Worm (Caenorhabditis elegans): ENCODE results near the gene clec-179.

clec-179 gene

ce11 chrIV:7230198-7230597 is 45.7 kb upstream of the clec-179 start, which contains the start of gene cap-1 (continued):
- TF ChIP-seq B0261.1 (tag; optimal IDR thresholded peaks at IDR 0.05) (no peak), lir-1 (GFP tag; conservative IDR thresholded peaks at IDR 0.05) (no peak), tbp1 (GFP tag; optimal IDR thresholded peaks at IDR 0.05) (peak; percentile 29), hsf-1 (GFP tag; IDR thresholded peaks at IDR 0.05) (no peak), mxl-1 (tag; optimal IDR thresholded peaks at IDR 0.05) (no peak), hlh-12 (tag; optimal IDR thresholded peaks at IDR 0.05) (no peak), nhr-90 (tag; optimal IDR thresholded peaks at IDR 0.05) (no peak), lsl-1 (GFP tag; optimal IDR thresholded peaks at IDR 0.05) (peak; percentile 37), egl-44 (GFP tag; IDR thresholded peaks at IDR 0.05) (no peak), him-1 (tag; optimal IDR thresholded peaks at IDR 0.05) (no peak), lin-35 (GFP tag; optimal IDR thresholded peaks at IDR 0.05) (no peak), nhr-120 (GFP tag; IDR thresholded peaks at IDR 0.05) (no peak), ztf-18 (tag; optimal IDR thresholded peaks at IDR 0.05) (peak; percentile 32), die-1 (tag; optimal IDR thresholded peaks at IDR 0.05) (no peak), attf-5 (GFP tag; optimal IDR thresholded peaks at IDR 0.05) (peak; percentile 83), C06A6.2 (GFP tag; conservative IDR thresholded peaks at IDR 0.05) (no peak), ceh-27 (GFP tag; optimal IDR thresholded peaks at IDR 0.05) (peak; percentile 41), F57C9.4 (tag; optimal IDR thresholded peaks at IDR 0.05) (no peak), xnd-1 (tag; optimal IDR thresholded peaks at IDR 0.05) (no peak)

ce11 chrIV:7228208-7228607 is 43.7 kb upstream of the clec-179 start, which contains the start of gene D2024.5:
Gene D2024.5 (minus strand): TSS chrIV:7228308.
- TF ChIP-seq hlh-12 (tag; optimal IDR thresholded peaks at IDR 0.05): no peak
- TF ChIP-seq somi-1 (GFP tag; optimal IDR thresholded peaks at IDR 0.05): no peak
- no peak for TF ChIP-seq gei-17 (GFP tag; optimal IDR thresholded peaks at IDR 0.05)
- TF ChIP-seq Y67H2A.10 (GFP tag; conservative IDR thresholded peaks at IDR 0.05): no peak
- TF ChIP-seq C17E4.6 (GFP tag; IDR thresholded peaks at IDR 0.05): no peak
- TF ChIP-seq hmg-20 (GFP tag; IDR thresholded peaks at IDR 0.05): no peak
- TF ChIP-seq egl-18 (GFP tag; IDR thresholded peaks at IDR 0.05): no peak
- TF ChIP-seq tbp1 (GFP tag; optimal IDR thresholded peaks at IDR 0.05): no peak
- TF ChIP-seq lag-1 (GFP tag; IDR thresholded peaks at IDR 0.05): no peak
- TF ChIP-seq F33H1.4 (GFP tag; IDR thresholded peaks at IDR 0.05): no peak
- no peak for TF ChIP-seq pbrm-1 (GFP tag; IDR thresholded peaks at IDR 0.05)
- TF ChIP-seq unc-62 (GFP tag; optimal IDR thresholded peaks at IDR 0.05): no peak
- TF ChIP-seq F55B11.4 (tag; optimal IDR thresholded peaks at IDR 0.05; ENCODE audit: borderline replicate concordance, insufficient read depth): no peak
- no peak for TF ChIP-seq nhr-179 (tag; optimal IDR thresholded peaks at IDR 0.05)

- TF ChIP-seq let-526 (GFP tag; IDR thresholded peaks at IDR 0.05) (no peak), nhr-27 (tag; optimal IDR thresholded peaks at IDR 0.05) (no peak), gei-17 (GFP tag; optimal IDR thresholded peaks at IDR 0.05) (no peak), D2030.7 (GFP tag; IDR thresholded peaks at IDR 0.05) (no peak), C06A6.2 (GFP tag; conservative IDR thresholded peaks at IDR 0.05) (no peak), pha-4 (tag; optimal IDR thresholded peaks at IDR 0.05) (no peak), ztf-26 (tag; optimal IDR thresholded peaks at IDR 0.05) (no peak), mel-28 (tag; optimal IDR thresholded peaks at IDR 0.05; ENCODE audit: borderline replicate concordance) (no peak), Y79H2A.3 (GFP tag; conservative IDR thresholded peaks at IDR 0.05) (no peak), F52B5.7 (tag; optimal IDR thresholded peaks at IDR 0.05) (no peak), ztf-6 (GFP tag; IDR thresholded peaks at IDR 0.05) (no peak), T07F8.4 (tag; optimal IDR thresholded peaks at IDR 0.05) (no peak), sptf-2 (GFP tag; optimal IDR thresholded peaks at IDR 0.05) (no peak), cebp-2 (GFP tag; IDR thresholded peaks at IDR 0.05) (no peak), ceh-100 (GFP tag; IDR thresholded peaks at IDR 0.05) (no peak), unc-62 (GFP tag; optimal IDR thresholded peaks at IDR 0.05) (no peak), lsl-1 (GFP tag; optimal IDR thresholded peaks at IDR 0.05) (no peak), lin-54 (GFP tag; optimal IDR thresholded peaks at IDR 0.05) (no peak)
These were observed 42.6 kb upstream of the clec-179 start, which contains the start of gene R13A1.10 for ce11 chrIV:7227072-7227471. Gene R13A1.10 (minus strand): TSS chrIV:7227172.
